Worm (Caenorhabditis elegans) whole organism, L1 larva: ENCODE results near the gene vpat-1.

Experiments used
- C04F5.9 ChIP-seq: sonication (generic microtip); optimal IDR thresholded peaks from 2 replicates; lab custom pipeline; 2016; ENCODE audit warnings: missing genetic modification characterization, missing compliant biosample characterization
- alr-1 ChIP-seq: fragments of 200-800 bp; sonication (Bioruptor generic); optimal IDR thresholded peaks from 2 replicates; lab custom pipeline; 2018; ENCODE audit warnings: borderline replicate concordance, mild to moderate bottlenecking, missing genetic modification characterization, missing compliant biosample characterization
- ama-1 ChIP-seq: fragments of 150-350 bp; optimal IDR thresholded peaks from 2 replicates; lab custom pipeline; 2014
- blmp-1 ChIP-seq: fragments of 150-350 bp; optimal IDR thresholded peaks from 2 replicates; lab custom pipeline; 2014; ENCODE audit warnings: missing biosample characterization, missing genetic modification characterization
- ceh-63 ChIP-seq: fragments of 200-800 bp; sonication (Bioruptor generic); optimal IDR thresholded peaks from 2 replicates; lab custom pipeline; 2018; ENCODE audit warnings: mild to moderate bottlenecking, missing genetic modification characterization, missing compliant biosample characterization
- ceh-8 ChIP-seq: fragments of 200-800 bp; sonication (Bioruptor generic); optimal IDR thresholded peaks from 2 replicates; lab custom pipeline; 2018; ENCODE audit warnings: mild to moderate bottlenecking, missing genetic modification characterization, moderate library complexity, missing compliant biosample characterization
- ceh-82 ChIP-seq, 3 experiments: fragments of 150-350 bp in 1 of 3; sonication (generic microtip) in 2 of 3; optimal IDR thresholded peaks; 2 replicates each; lab custom pipeline; 2014 to 2017; ENCODE audit warnings: missing biosample characterization in 3 of 3, missing genetic modification characterization in 3 of 3
- ceh-88 ChIP-seq: fragments of 200-800 bp; sonication (Bioruptor generic); IDR thresholded peaks from 2 replicates; pipeline ENCODE4 v1.3.6; 2022; ENCODE audit warnings: missing genetic modification characterization, missing compliant biosample characterization
- ces-1 ChIP-seq: fragments of 150-350 bp; optimal IDR thresholded peaks from 2 replicates; lab custom pipeline; 2014; ENCODE audit warnings: missing biosample characterization, missing genetic modification reagents, missing genetic modification characterization
- dsc-1 ChIP-seq: sonication (generic microtip); optimal IDR thresholded peaks from 2 replicates; lab custom pipeline; 2016; ENCODE audit warnings: mild to moderate bottlenecking, missing genetic modification characterization, missing compliant biosample characterization
- efl-1 ChIP-seq, 4 experiments: fragments of 150-350 bp; optimal IDR thresholded peaks in 3 of 4; peaks in 1 of 4; 1 replicate in 1 of 4; 2 replicates in 3 of 4; lab custom pipeline; 2014; ENCODE audit warnings: missing biosample characterization in 2 of 4, missing genetic modification characterization in 2 of 4, missing genetic modification reagents in 2 of 4
- efl-3 ChIP-seq: fragments of 200-800 bp; sonication (Bioruptor generic); optimal IDR thresholded peaks from 2 replicates; lab custom pipeline; 2018; ENCODE audit warnings: mild to moderate bottlenecking, missing genetic modification characterization, missing compliant biosample characterization
- elt-3 ChIP-seq, 6 experiments: fragments of 150-350 bp in 1 of 6; sonication (generic microtip); optimal IDR thresholded peaks; 2 replicates each; lab custom pipeline; 2017 to 2018; ENCODE audit warnings: missing biosample characterization in 6 of 6, missing genetic modification characterization in 6 of 6, inconsistent platforms in 1 of 6
- fkh-8 ChIP-seq: sonication (generic microtip); optimal IDR thresholded peaks from 2 replicates; lab custom pipeline; 2016; ENCODE audit warnings: mild to moderate bottlenecking, missing genetic modification characterization, missing compliant biosample characterization
- fos-1 ChIP-seq: fragments of 150-350 bp; optimal IDR thresholded peaks from 2 replicates; lab custom pipeline; 2014; ENCODE audit warnings: missing biosample characterization, missing genetic modification characterization
- grh-1 ChIP-seq: fragments of 200-800 bp; sonication (Bioruptor generic); IDR thresholded peaks from 2 replicates; pipeline ENCODE4 v1.3.6; 2022; ENCODE audit warnings: missing genetic modification reagents, missing genetic modification characterization, missing compliant biosample characterization
- hlh-17 ChIP-seq: fragments of 200-800 bp; sonication (Bioruptor generic); optimal IDR thresholded peaks from 2 replicates; lab custom pipeline; 2018; ENCODE audit warnings: missing genetic modification characterization, mild to moderate bottlenecking, missing compliant biosample characterization, moderate library complexity, borderline replicate concordance
- hpl-2 ChIP-seq: fragments of 150-350 bp; optimal IDR thresholded peaks from 2 replicates; lab custom pipeline; 2014; ENCODE audit warnings: missing biosample characterization, missing genetic modification reagents, missing genetic modification characterization
- irx-1 ChIP-seq: sonication (generic microtip); optimal IDR thresholded peaks from 2 replicates; lab custom pipeline; 2016; ENCODE audit warnings: missing genetic modification characterization, missing compliant biosample characterization
- jun-1 ChIP-seq: fragments of 150-350 bp; optimal IDR thresholded peaks from 2 replicates; lab custom pipeline; 2014; ENCODE audit warnings: missing biosample characterization, missing genetic modification reagents, missing genetic modification characterization
- lin-13 ChIP-seq: fragments of 150-350 bp; optimal IDR thresholded peaks from 2 replicates; lab custom pipeline; 2014; ENCODE audit warnings: missing biosample characterization, missing genetic modification reagents, missing genetic modification characterization
- lin-15B ChIP-seq: fragments of 150-350 bp; sonication (generic microtip); optimal IDR thresholded peaks from 3 replicates; lab custom pipeline; 2014; ENCODE audit warnings: missing biosample characterization, missing genetic modification characterization
- lin-39 ChIP-seq: fragments of 150-350 bp; optimal IDR thresholded peaks from 2 replicates; lab custom pipeline; 2014; ENCODE audit warnings: missing biosample characterization, missing genetic modification reagents, missing genetic modification characterization
- lir-3 ChIP-seq: sonication (generic microtip); optimal IDR thresholded peaks from 2 replicates; lab custom pipeline; 2016; ENCODE audit warnings: mild to moderate bottlenecking, missing genetic modification characterization, moderate library complexity, missing compliant biosample characterization; ENCODE audit not compliant: poor library complexity
- lsy-2 ChIP-seq, 2 experiments: fragments of 150-350 bp; optimal IDR thresholded peaks; 2 replicates each; lab custom pipeline; 2014; ENCODE audit warnings: missing biosample characterization in 2 of 2, missing genetic modification characterization in 2 of 2
- mef-2 ChIP-seq: fragments of 150-350 bp; optimal IDR thresholded peaks from 2 replicates; lab custom pipeline; 2014; ENCODE audit warnings: missing biosample characterization, missing genetic modification characterization
- mep-1 ChIP-seq: fragments of 150-350 bp; optimal IDR thresholded peaks from 2 replicates; lab custom pipeline; 2014; ENCODE audit warnings: missing biosample characterization, missing genetic modification characterization
- nhr-11 ChIP-seq: fragments of 150-350 bp; optimal IDR thresholded peaks from 2 replicates; lab custom pipeline; 2014; ENCODE audit warnings: missing biosample characterization, missing genetic modification characterization
- nhr-12 ChIP-seq: sonication (generic microtip); optimal IDR thresholded peaks from 2 replicates; lab custom pipeline; 2017; ENCODE audit warnings: missing biosample characterization, missing genetic modification characterization
- nhr-28 ChIP-seq: fragments of 150-350 bp; optimal IDR thresholded peaks from 2 replicates; lab custom pipeline; 2014; ENCODE audit warnings: missing biosample characterization, missing genetic modification characterization
- nhr-71 ChIP-seq: sonication (generic microtip); optimal IDR thresholded peaks from 2 replicates; lab custom pipeline; 2016; ENCODE audit warnings: mild to moderate bottlenecking, missing genetic modification characterization, moderate library complexity, missing compliant biosample characterization
- nhr-85 ChIP-seq: sonication (generic microtip); peaks from one replicate; lab custom pipeline; 2016; ENCODE audit warnings: missing genetic modification characterization, inconsistent platforms, missing compliant biosample characterization
- nhr-90 ChIP-seq: sonication (generic microtip); optimal IDR thresholded peaks from 2 replicates; lab custom pipeline; 2016; ENCODE audit warnings: mild to moderate bottlenecking, missing genetic modification characterization, missing compliant biosample characterization; ENCODE audit not compliant: poor library complexity
- pag-3 ChIP-seq: sonication (generic microtip); optimal IDR thresholded peaks from 2 replicates; lab custom pipeline; 2017; ENCODE audit warnings: missing genetic modification characterization, mild to moderate bottlenecking, missing compliant biosample characterization, antibody characterized with exemption, borderline replicate concordance; ENCODE audit not compliant: insufficient read depth
- pax-3 ChIP-seq: fragments of 200-800 bp; sonication (Bioruptor generic); optimal IDR thresholded peaks from 2 replicates; lab custom pipeline; 2018; ENCODE audit warnings: mild to moderate bottlenecking, missing genetic modification characterization, moderate library complexity, missing compliant biosample characterization
- pqm-1 ChIP-seq: sonication (generic microtip); optimal IDR thresholded peaks from 3 replicates; lab custom pipeline; 2017; ENCODE audit warnings: missing biosample characterization, missing genetic modification characterization
- rnt-1 ChIP-seq: sonication (generic microtip); optimal IDR thresholded peaks from 2 replicates; lab custom pipeline; 2016; ENCODE audit warnings: mild to moderate bottlenecking, missing genetic modification characterization, moderate library complexity, missing compliant biosample characterization
- skn-1 ChIP-seq: fragments of 150-350 bp; optimal IDR thresholded peaks from 2 replicates; lab custom pipeline; 2014; ENCODE audit warnings: missing biosample characterization, missing genetic modification characterization
- snpc-4 ChIP-seq: fragments of 150-350 bp; optimal IDR thresholded peaks from 2 replicates; lab custom pipeline; 2014; ENCODE audit warnings: missing biosample characterization, missing genetic modification characterization
- snu-23 ChIP-seq: sonication (generic microtip); optimal IDR thresholded peaks from 2 replicates; lab custom pipeline; 2016; ENCODE audit warnings: missing genetic modification characterization, missing compliant biosample characterization
- sox-4 ChIP-seq: sonication (generic microtip); optimal IDR thresholded peaks from 2 replicates; lab custom pipeline; 2016; ENCODE audit warnings: missing genetic modification characterization, missing compliant biosample characterization
- sptf-1 ChIP-seq: fragments of 150-350 bp; optimal IDR thresholded peaks from 2 replicates; lab custom pipeline; 2014; ENCODE audit warnings: missing biosample characterization, missing genetic modification characterization
- sup-37 ChIP-seq: fragments of 200-800 bp; sonication (Bioruptor generic); optimal IDR thresholded peaks from 2 replicates; lab custom pipeline; 2018; ENCODE audit warnings: mild to moderate bottlenecking, missing genetic modification characterization, missing compliant biosample characterization
- swsn-7 ChIP-seq: sonication (generic microtip); optimal IDR thresholded peaks from 2 replicates; lab custom pipeline; 2016; ENCODE audit warnings: missing genetic modification characterization, missing compliant biosample characterization
- tbx-2 ChIP-seq: sonication (generic microtip); optimal IDR thresholded peaks from 2 replicates; lab custom pipeline; 2016; ENCODE audit warnings: missing genetic modification characterization, missing compliant biosample characterization
- unc-62 ChIP-seq: fragments of 150-350 bp; optimal IDR thresholded peaks from 2 replicates; lab custom pipeline; 2014; ENCODE audit warnings: missing biosample characterization, missing genetic modification reagents, missing genetic modification characterization
- unc-86 ChIP-seq: sonication (generic microtip); optimal IDR thresholded peaks from 2 replicates; lab custom pipeline; 2016; ENCODE audit warnings: missing genetic modification characterization, missing compliant biosample characterization
- vab-15 ChIP-seq: sonication (generic microtip); optimal IDR thresholded peaks from 2 replicates; lab custom pipeline; 2017; ENCODE audit warnings: missing genotype, mild to moderate bottlenecking, missing genetic modification characterization, missing compliant biosample characterization
- zip-4 ChIP-seq: fragments of 200-800 bp; sonication (Bioruptor generic); optimal IDR thresholded peaks from 2 replicates; lab custom pipeline; 2018; ENCODE audit warnings: mild to moderate bottlenecking, missing genetic modification characterization, moderate library complexity, missing compliant biosample characterization
- ztf-11 ChIP-seq, 2 experiments: sonication (generic microtip); optimal IDR thresholded peaks; 2 replicates each; lab custom pipeline; 2016 to 2017; ENCODE audit warnings: missing genetic modification characterization in 2 of 2, missing biosample characterization in 1 of 2, missing compliant biosample characterization in 1 of 2

vpat-1 gene

ce11 chrX:1064064-1064463 lies 18.1 kb upstream of the vpat-1 start (continued):
- TF ChIP-seq jun-1 (tag; lab: Kevin White, UChicago): peak; percentile 11
- no peak for TF ChIP-seq snpc-4 (tag; lab: Kevin White, UChicago)
- no peak for TF ChIP-seq nhr-12 (tag; lab: Kevin White, UChicago)
- TF ChIP-seq elt-3 (tag; optimal IDR thresholded peaks at IDR 0.05; lab: Kevin White, UChicago): no peak
- peak; percentile 73 for TF ChIP-seq dsc-1 (tag; lab: Kevin White, UChicago)
- TF ChIP-seq pax-3 (tag; lab: Kevin White, UChicago): no peak
- no peak for TF ChIP-seq nhr-85
- TF ChIP-seq unc-62 (GFP tag; lab: Kevin White, UChicago): no peak
- TF ChIP-seq vab-15 (tag; lab: Kevin White, UChicago): no peak
- TF ChIP-seq fkh-8 (tag; lab: Kevin White, UChicago): peak; percentile 66
- no peak for TF ChIP-seq sptf-1 (tag; lab: Kevin White, UChicago)
- TF ChIP-seq hlh-17: no peak
- TF ChIP-seq efl-1 (optimal IDR thresholded peaks at IDR 0.05; lab: Kevin White, UChicago): peak in 1 of 2 experiments; percentile 20
- TF ChIP-seq efl-1 (GFP tag; optimal IDR thresholded peaks at IDR 0.05 in 1 of 2; lab: Kevin White, UChicago): peak in 1 of 2 experiments; percentile 92
- TF ChIP-seq sox-4 (tag; lab: Kevin White, UChicago): no peak
- TF ChIP-seq lin-13: no peak
- TF ChIP-seq skn-1 (tag; lab: Kevin White, UChicago): peak; percentile 86
- no peak for TF ChIP-seq nhr-28 (tag; lab: Kevin White, UChicago)
- TF ChIP-seq unc-86 (tag; lab: Kevin White, UChicago): peak; percentile 57
- no peak for TF ChIP-seq nhr-11
- no peak for TF ChIP-seq nhr-90 (tag; lab: Kevin White, UChicago)
- no peak for TF ChIP-seq pqm-1
- TF ChIP-seq mef-2 (tag; lab: Kevin White, UChicago): peak; percentile 24
- no peak for TF ChIP-seq blmp-1 (tag; lab: Kevin White, UChicago)
- TF ChIP-seq sup-37 (GFP tag; lab: Kevin White, UChicago): no peak
- no peak for TF ChIP-seq lin-15B (tag; lab: Kevin White, UChicago)
- no peak for TF ChIP-seq ceh-88
- peak; percentile 65 for TF ChIP-seq snu-23 (GFP tag; lab: Kevin White, UChicago)
- TF ChIP-seq zip-4 (GFP tag; lab: Kevin White, UChicago): no peak
- no peak for TF ChIP-seq lin-39
- no peak for TF ChIP-seq hpl-2 (GFP tag; lab: Kevin White, UChicago)
- TF ChIP-seq ceh-63 (GFP tag; lab: Kevin White, UChicago): no peak

DNA sequence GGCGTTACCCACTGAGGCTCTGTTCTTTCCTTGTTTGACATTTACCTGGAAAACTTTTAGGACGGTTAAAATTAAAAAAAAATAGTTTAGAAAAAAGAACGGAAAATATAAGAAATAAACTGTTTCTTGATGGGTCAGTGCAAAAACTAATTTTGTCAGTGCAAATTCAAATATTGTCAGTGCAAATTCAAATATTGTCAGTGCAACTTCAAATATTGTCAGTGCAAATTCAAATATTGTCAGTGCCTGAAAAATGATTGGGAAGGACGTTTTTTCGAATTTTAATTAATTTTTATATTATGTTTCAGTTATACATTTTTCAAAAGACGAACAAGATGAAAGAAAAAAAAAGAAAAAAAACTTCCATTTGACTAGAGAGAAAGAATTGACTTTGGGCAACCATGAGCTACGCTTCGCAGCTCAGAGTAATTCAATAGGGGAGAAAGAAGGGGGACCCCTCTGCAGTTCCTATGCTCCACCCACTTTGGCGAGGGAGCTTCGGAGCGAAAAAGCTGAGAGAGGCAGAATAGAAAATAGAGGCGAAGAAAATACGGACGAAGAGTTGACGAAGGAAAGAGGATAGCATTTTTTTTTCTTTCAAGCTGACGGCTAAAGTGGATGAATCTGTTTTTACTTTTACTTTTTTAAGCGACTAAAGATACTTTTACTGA lies 16.5 kb upstream of the vpat-1 start, which contains the start of gene unc-1:
unc-1 (minus strand) TSS at position 51 of the 671 bp plus-strand sequence.
- no peak for TF ChIP-seq hlh-17
- no peak for TF ChIP-seq C04F5.9 (tag; lab: Kevin White, UChicago)
- TF ChIP-seq lir-3 (tag; lab: Kevin White, UChicago): no peak
- no peak for TF ChIP-seq ztf-11 (tag; optimal IDR thresholded peaks at IDR 0.05; lab: Kevin White, UChicago)
- no peak for TF ChIP-seq fos-1 (tag; lab: Kevin White, UChicago)
- no peak for TF ChIP-seq nhr-12 (tag; lab: Kevin White, UChicago)
- no peak for TF ChIP-seq pag-3 (tag; lab: Kevin White, UChicago)
- TF ChIP-seq ceh-8 (GFP tag; lab: Kevin White, UChicago): no peak
- no peak for TF ChIP-seq ama-1
- peak; percentile 31 for TF ChIP-seq unc-86 (tag; lab: Kevin White, UChicago)
- TF ChIP-seq irx-1: no peak
- TF ChIP-seq swsn-7: peak; percentile 24
- no peak for TF ChIP-seq efl-3
- peak; percentile 37 for TF ChIP-seq mep-1 (tag; lab: Kevin White, UChicago)
- TF ChIP-seq skn-1 (tag; lab: Kevin White, UChicago): peak; percentile 17
- TF ChIP-seq nhr-90 (tag; lab: Kevin White, UChicago): no peak
- peak; percentile 13 to 37 for TF ChIP-seq lsy-2 (tag; optimal IDR thresholded peaks at IDR 0.05; lab: Kevin White, UChicago)
- TF ChIP-seq grh-1 (GFP tag; lab: Robert Waterston, UW): no peak
- peak; percentile 12 for TF ChIP-seq tbx-2
- TF ChIP-seq alr-1 (tag; lab: Kevin White, UChicago): no peak
- TF ChIP-seq lin-13: no peak
- peak; percentile 62 for TF ChIP-seq ces-1
- no peak for TF ChIP-seq sup-37 (GFP tag; lab: Kevin White, UChicago)
- peak; percentile 28 for TF ChIP-seq nhr-71
- TF ChIP-seq ceh-82 (tag; optimal IDR thresholded peaks at IDR 0.05; lab: Kevin White, UChicago): peak in 1 of 3 experiments; percentile 55
- TF ChIP-seq rnt-1 (tag; lab: Kevin White, UChicago): peak; percentile 25
